In genomic region chrV:3820875-3821274, ce11 we compare ENCODE assay signal across 2 worm cellular contexts.
A peak's percentile ranks its signal among the peaks of the same experiment; 100 is the strongest.
TF ChIP-seq lines count a peak whose summit lies in the region.

No protein-coding gene starts in this region.

TF ChIP-seq in whole organism, L1 larva, 84 proteins besides CTCF, POLR2A, EP300 and RAD21:
- TF ChIP-seq efl-3 (GFP tag; optimal IDR thresholded peaks at IDR 0.05; lab: Kevin White, UChicago), result no peak
- no peak for TF ChIP-seq snu-23 (GFP tag; optimal IDR thresholded peaks at IDR 0.05; lab: Kevin White, UChicago)
- TF ChIP-seq dsc-1 (tag; optimal IDR thresholded peaks at IDR 0.05; lab: Kevin White, UChicago), result peak; percentile 91
- no peak for TF ChIP-seq swsn-7 (tag; optimal IDR thresholded peaks at IDR 0.05; lab: Kevin White, UChicago)
- no peak for TF ChIP-seq ceh-8 (GFP tag; optimal IDR thresholded peaks at IDR 0.05; lab: Kevin White, UChicago)
- TF ChIP-seq ama-1 (optimal IDR thresholded peaks at IDR 0.05; lab: Kevin White, UChicago), result no peak
- no peak for TF ChIP-seq sup-37 (GFP tag; optimal IDR thresholded peaks at IDR 0.05; lab: Kevin White, UChicago)
- TF ChIP-seq ztf-11 (tag; optimal IDR thresholded peaks at IDR 0.05; lab: Kevin White, UChicago), result no peak
- TF ChIP-seq fkh-4 (tag; optimal IDR thresholded peaks at IDR 0.05; lab: Kevin White, UChicago; ENCODE audit: borderline replicate concordance), result peak; percentile 88
- TF ChIP-seq elt-3 (tag; optimal IDR thresholded peaks at IDR 0.05; lab: Kevin White, UChicago), result no peak
- TF ChIP-seq nhr-85 (tag; lab: Kevin White, UChicago), result peak; percentile 15
- TF ChIP-seq ets-5 (GFP tag; IDR thresholded peaks at IDR 0.05; lab: Robert Waterston, UW), result no peak

TF ChIP-seq in whole organism, young adult, 124 proteins besides CTCF, POLR2A, EP300 and RAD21:
- no peak for TF ChIP-seq K12H6.12 (tag; optimal IDR thresholded peaks at IDR 0.05; lab: Kevin White, UChicago)
- TF ChIP-seq him-1 (tag; optimal IDR thresholded peaks at IDR 0.05; lab: Kevin White, UChicago), result no peak
- TF ChIP-seq cebp-1 (GFP tag; IDR thresholded peaks at IDR 0.05; lab: Robert Waterston, UW), result no peak
- peak; percentile 27 for TF ChIP-seq cebp-1 (tag; optimal IDR thresholded peaks at IDR 0.05; lab: Kevin White, UChicago)
- no peak for TF ChIP-seq lir-1 (GFP tag; conservative IDR thresholded peaks at IDR 0.05; lab: Robert Waterston, UW)
- no peak for TF ChIP-seq nhr-27 (tag; optimal IDR thresholded peaks at IDR 0.05; lab: Kevin White, UChicago)
